Worm (Caenorhabditis elegans) whole organism, L1 larva: Measurements from ENCODE around the gene sel-1.

ENCODE experiments used
- aly-2 ChIP-seq: fragments of 150-350 bp; optimal IDR thresholded peaks from 2 replicates; lab custom pipeline; 2014; ENCODE audit warnings: missing biosample characterization, missing genetic modification characterization
- blmp-1 ChIP-seq: fragments of 150-350 bp; optimal IDR thresholded peaks from 2 replicates; lab custom pipeline; 2014; ENCODE audit warnings: missing biosample characterization, missing genetic modification characterization
- ceh-82 ChIP-seq, 3 experiments: fragments of 150-350 bp in 1 of 3; sonication (generic microtip) in 2 of 3; optimal IDR thresholded peaks; 2 replicates each; lab custom pipeline; 2014 to 2017; ENCODE audit warnings: missing biosample characterization in 3 of 3, missing genetic modification characterization in 3 of 3
- egl-27 ChIP-seq, 2 experiments: fragments of 150-350 bp in 1 of 2; sonication (generic microtip); optimal IDR thresholded peaks; 3 replicates each; lab custom pipeline; 2017 to 2018; ENCODE audit warnings: missing biosample characterization in 2 of 2, missing genetic modification characterization in 2 of 2, missing genetic modification reagents in 2 of 2
- fkh-10 ChIP-seq: sonication (generic microtip); optimal IDR thresholded peaks from 2 replicates; lab custom pipeline; 2017; ENCODE audit warnings: missing biosample characterization, missing genetic modification reagents, missing genetic modification characterization
- irx-1 ChIP-seq: sonication (generic microtip); optimal IDR thresholded peaks from 2 replicates; lab custom pipeline; 2016; ENCODE audit warnings: missing genetic modification characterization, missing compliant biosample characterization
- mef-2 ChIP-seq: fragments of 150-350 bp; optimal IDR thresholded peaks from 2 replicates; lab custom pipeline; 2014; ENCODE audit warnings: missing biosample characterization, missing genetic modification characterization
- nhr-20 ChIP-seq: sonication (generic microtip); optimal IDR thresholded peaks from 2 replicates; lab custom pipeline; 2016; ENCODE audit warnings: mild to moderate bottlenecking, missing genetic modification characterization, missing compliant biosample characterization
- nhr-237 ChIP-seq: fragments of 150-350 bp; optimal IDR thresholded peaks from 2 replicates; lab custom pipeline; 2014; ENCODE audit warnings: missing biosample characterization, missing genetic modification characterization
- nhr-28 ChIP-seq: fragments of 150-350 bp; optimal IDR thresholded peaks from 2 replicates; lab custom pipeline; 2014; ENCODE audit warnings: missing biosample characterization, missing genetic modification characterization
- snpc-4 ChIP-seq: fragments of 150-350 bp; optimal IDR thresholded peaks from 2 replicates; lab custom pipeline; 2014; ENCODE audit warnings: missing biosample characterization, missing genetic modification characterization
- sptf-1 ChIP-seq: fragments of 150-350 bp; optimal IDR thresholded peaks from 2 replicates; lab custom pipeline; 2014; ENCODE audit warnings: missing biosample characterization, missing genetic modification characterization
- unc-62 ChIP-seq: fragments of 150-350 bp; optimal IDR thresholded peaks from 2 replicates; lab custom pipeline; 2014; ENCODE audit warnings: missing biosample characterization, missing genetic modification reagents, missing genetic modification characterization

ce11 chrV:12554172-12555031 lies 6.1 kb upstream of the sel-1 start:
- no peak for TF ChIP-seq sptf-1
- no peak for TF ChIP-seq unc-62 (GFP tag; lab: Kevin White, UChicago)
- no peak for TF ChIP-seq snpc-4 (tag; lab: Kevin White, UChicago)
- no peak for TF ChIP-seq nhr-28
- TF ChIP-seq aly-2 (tag; lab: Kevin White, UChicago) = no peak
- peak; percentile 79 for TF ChIP-seq nhr-20
- TF ChIP-seq ceh-82 (tag; optimal IDR thresholded peaks at IDR 0.05; lab: Kevin White, UChicago) = no peak
- no peak for TF ChIP-seq irx-1 (tag; lab: Kevin White, UChicago)
- TF ChIP-seq fkh-10 (GFP tag; lab: Kevin White, UChicago) = no peak
- TF ChIP-seq blmp-1 = peak; percentile 85
- no peak for TF ChIP-seq mef-2 (tag; lab: Kevin White, UChicago)
- no peak for TF ChIP-seq nhr-237 (tag; lab: Kevin White, UChicago)
- TF ChIP-seq egl-27 (tag; optimal IDR thresholded peaks at IDR 0.05; lab: Kevin White, UChicago) = no peak
